Worm (Caenorhabditis elegans) whole organism, L4/young adult: ENCODE data around the gene fbxb-16.
"Not testable (repeated sequence)": the region's sequence is repeated elsewhere in the genome, so short reads cannot be mapped to it uniquely, and the experiment has no call there.

Source experiments
- W03F9.2 ChIP-seq: fragments of 150-350 bp; optimal IDR thresholded peaks from 2 replicates; lab custom pipeline; 2014; ENCODE audit warnings: missing biosample characterization, missing genetic modification characterization
- dao-5 ChIP-seq: sonication (generic microtip); optimal IDR thresholded peaks from 2 replicates; lab custom pipeline; 2016; ENCODE audit warnings: missing genotype, missing genetic modification characterization, moderate library complexity, missing compliant biosample characterization
- him-1 ChIP-seq: sonication (generic microtip); optimal IDR thresholded peaks from 2 replicates; lab custom pipeline; 2016; ENCODE audit warnings: missing genotype, missing genetic modification reagents, missing genetic modification characterization, missing compliant biosample characterization

The fbxb-16 gene

ce11 chrII:1632216-1632615 is 19.5 kb downstream of the fbxb-16 start, which contains the start of gene C08E3.13:
Gene C08E3.13, minus strand, starts transcription at chrII:1632316.
- not testable (repeated sequence) for TF ChIP-seq dao-5 (tag; lab: Kevin White, UChicago); him-1 (tag; lab: Kevin White, UChicago); W03F9.2

- not testable (repeated sequence) for TF ChIP-seq W03F9.2; him-1 (tag; lab: Kevin White, UChicago); dao-5 (tag; lab: Kevin White, UChicago)
These were observed 23.9 kb downstream of the fbxb-16 start, which contains the start of gene C08E3.15 for ce11 chrII:1627783-1628182. Gene C08E3.15, minus strand, starts transcription at chrII:1627883.

ce11 chrII:1625666-1626065 is 26.0 kb downstream of the fbxb-16 start, which contains the start of gene C08E3.14:
Gene C08E3.14, plus strand, starts transcription at chrII:1625966.
- TF ChIP-seq dao-5 (tag; lab: Kevin White, UChicago) (no peak), W03F9.2 (no peak), him-1 (tag; lab: Kevin White, UChicago) (no peak)

- TF ChIP-seq W03F9.2 (no peak), dao-5 (tag; lab: Kevin White, UChicago) (no peak), him-1 (tag; lab: Kevin White, UChicago) (no peak)
These were observed 27.1 kb downstream of the fbxb-16 start, which contains the start of gene fbxa-160 for ce11 chrII:1624572-1624971. Gene fbxa-160, minus strand, starts transcription at chrII:1624672.

ce11 chrII:1621795-1622194 is 29.9 kb downstream of the fbxb-16 start:
- no peak for TF ChIP-seq him-1 (tag; lab: Kevin White, UChicago)

ce11 chrII:1621180-1621579 is 30.5 kb downstream of the fbxb-16 start, which contains the start of gene fbxa-158:
Gene fbxa-158, minus strand, starts transcription at chrII:1621280.
- TF ChIP-seq dao-5 (tag; lab: Kevin White, UChicago) (no peak), W03F9.2 (no peak), him-1 (tag; lab: Kevin White, UChicago) (no peak)

- TF ChIP-seq dao-5 (tag; lab: Kevin White, UChicago) = no peak
- no peak for TF ChIP-seq W03F9.2
- no peak for TF ChIP-seq him-1 (tag; lab: Kevin White, UChicago)
These were observed 32.8 kb downstream of the fbxb-16 start, which contains the start of gene fbxa-166 for ce11 chrII:1618948-1619347. Gene fbxa-166, minus strand, starts transcription at chrII:1619048.

ce11 chrII:1616382-1616781 is 35.3 kb downstream of the fbxb-16 start, which contains the start of gene fbxa-165:
Gene fbxa-165, minus strand, starts transcription at chrII:1616482.
- TF ChIP-seq W03F9.2 = no peak
- TF ChIP-seq him-1 (tag; lab: Kevin White, UChicago) = no peak
- no peak for TF ChIP-seq dao-5 (tag; lab: Kevin White, UChicago)

- TF ChIP-seq W03F9.2 (no peak), dao-5 (tag; lab: Kevin White, UChicago) (no peak), him-1 (tag; lab: Kevin White, UChicago) (no peak)
These were observed 37.7 kb downstream of the fbxb-16 start, which contains the start of gene fbxa-164 for ce11 chrII:1613972-1614371. Gene fbxa-164, minus strand, starts transcription at chrII:1614072.

- TF ChIP-seq him-1 (tag; lab: Kevin White, UChicago) (no peak), W03F9.2 (no peak), dao-5 (tag; lab: Kevin White, UChicago) (no peak)
These were observed 41.1 kb downstream of the fbxb-16 start, which contains the start of gene fbxa-163 for ce11 chrII:1610630-1611029. Gene fbxa-163, minus strand, starts transcription at chrII:1610730.

ce11 chrII:1608915-1609314 is 42.8 kb downstream of the fbxb-16 start:
- TF ChIP-seq dao-5 (tag; lab: Kevin White, UChicago) (no peak), him-1 (tag; lab: Kevin White, UChicago) (no peak), W03F9.2 (no peak)

ce11 chrII:1607575-1607974 is 44.1 kb downstream of the fbxb-16 start:
- TF ChIP-seq W03F9.2 (no peak), him-1 (tag; lab: Kevin White, UChicago) (no peak), dao-5 (tag; lab: Kevin White, UChicago) (no peak)

- TF ChIP-seq W03F9.2 (no peak), him-1 (tag; lab: Kevin White, UChicago) (no peak), dao-5 (tag; lab: Kevin White, UChicago) (no peak)
These were observed 45.6 kb downstream of the fbxb-16 start, which contains the start of gene bath-33 for ce11 chrII:1606079-1606478. Gene bath-33, minus strand, starts transcription at chrII:1606179.

ce11 chrII:1605010-1605409 is 46.7 kb downstream of the fbxb-16 start:
- no peak for TF ChIP-seq him-1 (tag; lab: Kevin White, UChicago)
- TF ChIP-seq W03F9.2 = no peak
- TF ChIP-seq dao-5 (tag; lab: Kevin White, UChicago) = no peak

- TF ChIP-seq him-1 (tag; lab: Kevin White, UChicago) = no peak
- TF ChIP-seq W03F9.2 = no peak
- TF ChIP-seq dao-5 (tag; lab: Kevin White, UChicago) = no peak
These were observed 48.7 kb downstream of the fbxb-16 start for ce11 chrII:1603049-1603448.
